Fruit fly (Drosophila melanogaster): ENCODE data around the gene wupA.
A peak's percentile ranks its signal among the peaks of the same experiment; 100 is the strongest.

The wupA gene

dm6 chrX:18085470-18085797 lies 31.3 kb downstream of the wupA start, which contains the start of gene Ada3 (continued):
- TF ChIP-seq CG12942 (GFP tag; optimal IDR thresholded peaks at IDR 0.05) (peak; percentile 66), hkb (optimal IDR thresholded peaks at IDR 0.05) (no peak), hkb (GFP tag; IDR thresholded peaks at IDR 0.05) (peak; percentile 77), CG7786 (GFP tag; optimal IDR thresholded peaks at IDR 0.05) (peak; percentile 76), corto (GFP tag; optimal IDR thresholded peaks at IDR 0.05) (no peak), grau (tag; optimal IDR thresholded peaks at IDR 0.05) (peak; percentile 82), Tbp (GFP tag; optimal IDR thresholded peaks at IDR 0.05) (no peak), tio (GFP tag; optimal IDR thresholded peaks at IDR 0.05) (no peak), Hr78 (GFP tag; optimal IDR thresholded peaks at IDR 0.05) (no peak), CG14014 (GFP tag; IDR thresholded peaks at IDR 0.05) (peak; percentile 69), CG12769 (tag; optimal IDR thresholded peaks at IDR 0.05) (peak; percentile 80), sr (GFP tag; IDR thresholded peaks at IDR 0.05) (no peak), CG14710 (tag; optimal IDR thresholded peaks at IDR 0.05) (peak; percentile 74), CG3847 (GFP tag; IDR thresholded peaks at IDR 0.05) (peak; percentile 55), CoRest (tag; optimal IDR thresholded peaks at IDR 0.05) (peak; percentile 79), trh (GFP tag; optimal IDR thresholded peaks at IDR 0.05) (peak; percentile 17), CG1233 (GFP tag; optimal IDR thresholded peaks at IDR 0.05) (peak; percentile 62), HLH54F (GFP tag; optimal IDR thresholded peaks at IDR 0.05) (peak; percentile 75), CG13123 (GFP tag; optimal IDR thresholded peaks at IDR 0.05) (peak; percentile 34), CG17829 (tag; optimal IDR thresholded peaks at IDR 0.05) (peak; percentile 65), Dip3 (GFP tag; optimal IDR thresholded peaks at IDR 0.05) (peak; percentile 83), CG11456 (GFP tag; IDR thresholded peaks at IDR 0.05) (peak; percentile 76), CG10267 (tag; optimal IDR thresholded peaks at IDR 0.05) (peak; percentile 93), CG12155 (GFP tag; optimal IDR thresholded peaks at IDR 0.05) (peak; percentile 82), croc (GFP tag; conservative IDR thresholded peaks at IDR 0.05) (peak; percentile 39; the same call in 1 of the 3 replicates), esg (GFP tag; conservative IDR thresholded peaks at IDR 0.05) (peak; percentile 73), CG10209 (GFP tag; optimal IDR thresholded peaks at IDR 0.05) (peak; percentile 75), danr (GFP tag; IDR thresholded peaks at IDR 0.05) (0 out of 2 replicates have a peak, but pooled peaks have one; percentile 53), CG7839 (tag; optimal IDR thresholded peaks at IDR 0.05) (peak; percentile 77), disco-r (GFP tag; optimal IDR thresholded peaks at IDR 0.05) (peak; percentile 27), CG3995 (GFP tag; optimal IDR thresholded peaks at IDR 0.05) (peak; percentile 92), CG9437 (GFP tag; optimal IDR thresholded peaks at IDR 0.05) (peak; percentile 51), Ravus (GFP tag; IDR thresholded peaks at IDR 0.05) (no peak), NC2α (GFP tag; optimal IDR thresholded peaks at IDR 0.05) (peak; percentile 41), dimm (GFP tag; IDR thresholded peaks at IDR 0.05) (no peak), amos (GFP tag; IDR thresholded peaks at IDR 0.05; ENCODE audit: partially characterized antibody) (peak; percentile 22; the same call in 1 of the 2 replicates), Aef1 (GFP tag; IDR thresholded peaks at IDR 0.05) (peak; percentile 63), CG17385 (GFP tag; optimal IDR thresholded peaks at IDR 0.05) (peak; percentile 57), cad (GFP tag; optimal IDR thresholded peaks at IDR 0.05) (no peak), CG13296 (GFP tag; optimal IDR thresholded peaks at IDR 0.05) (peak; percentile 66), cas (GFP tag; IDR thresholded peaks at IDR 0.05) (no peak), CG33213 (GFP tag; optimal IDR thresholded peaks at IDR 0.05) (peak; percentile 53), caup (GFP tag; optimal IDR thresholded peaks at IDR 0.05; ENCODE audit: severe bottlenecking) (peak; percentile 62), CG10654 (GFP tag; optimal IDR thresholded peaks at IDR 0.05) (peak; percentile 52), bsh (GFP tag; optimal IDR thresholded peaks at IDR 0.05) (peak in 1 of 2 experiments; percentile 64), Atf6 (GFP tag; IDR thresholded peaks at IDR 0.05) (peak; percentile 64; the same call in 1 of the 2 replicates), CG2889 (GFP tag; IDR thresholded peaks at IDR 0.05) (peak; percentile 43; the same call in 1 of the 3 replicates), gcm (GFP tag; optimal IDR thresholded peaks at IDR 0.05) (peak; percentile 30), CG5245 (GFP tag; optimal IDR thresholded peaks at IDR 0.05) (peak; percentile 41), D19A (tag; optimal IDR thresholded peaks at IDR 0.05) (peak; percentile 38), vvl (GFP tag; IDR thresholded peaks at IDR 0.05) (no peak; the same call in none of the 2 replicates)
